Fruit fly (Drosophila melanogaster) whole organism, embryonic: ENCODE data around the gene CG34325.
A peak's percentile ranks its signal among the peaks of the same experiment; 100 is the strongest.

ENCODE experiments used
- Atf3 ChIP-seq: fragments of 200-800 bp; sonication (Bioruptor generic); optimal IDR thresholded peaks from 3 replicates; lab custom pipeline; 2016; ENCODE audit warnings: missing biosample characterization, missing genetic modification characterization
- CG10543 ChIP-seq: fragments of 200-800 bp; sonication (Bioruptor generic); optimal IDR thresholded peaks from 3 replicates; lab custom pipeline; 2017; ENCODE audit warnings: missing biosample characterization, mild to moderate bottlenecking, missing genetic modification characterization, moderate library complexity
- CG10565 ChIP-seq: fragments of 200-800 bp; sonication (Bioruptor generic); optimal IDR thresholded peaks from 3 replicates; lab custom pipeline; 2016; ENCODE audit warnings: missing biosample characterization, mild to moderate bottlenecking, missing genetic modification characterization
- CG10654 ChIP-seq: fragments of 200-800 bp; sonication (Bioruptor generic); optimal IDR thresholded peaks from 2 replicates; lab custom pipeline; 2016; ENCODE audit warnings: missing biosample characterization, missing genetic modification characterization
- CG12659 ChIP-seq: fragments of 200-800 bp; sonication (Bioruptor generic); optimal IDR thresholded peaks from 3 replicates; lab custom pipeline; 2017; ENCODE audit warnings: mild to moderate bottlenecking, missing biosample characterization, missing genetic modification reagents, missing genetic modification characterization
- CG13123 ChIP-seq: fragments of 200-800 bp; sonication (Bioruptor generic); optimal IDR thresholded peaks from 2 replicates; lab custom pipeline; 2016; ENCODE audit warnings: missing biosample characterization, missing genetic modification characterization
- CG13296 ChIP-seq: fragments of 200-800 bp; sonication (Bioruptor generic); optimal IDR thresholded peaks from 3 replicates; lab custom pipeline; 2018; ENCODE audit warnings: missing biosample characterization, mild to moderate bottlenecking, missing genetic modification characterization
- CG15269 ChIP-seq: fragments of 200-800 bp; sonication (Bioruptor generic); optimal IDR thresholded peaks from 2 replicates; lab custom pipeline; 2018; ENCODE audit warnings: missing biosample characterization, mild to moderate bottlenecking, missing genetic modification characterization, moderate library complexity
- CG16779 ChIP-seq: fragments of 200-800 bp; sonication (Bioruptor generic); IDR thresholded peaks from 2 replicates; pipeline ENCODE4 v1.3.6; 2022; ENCODE audit warnings: missing biosample characterization, missing genetic modification characterization
- CG2199 ChIP-seq: fragments of 200-800 bp; sonication (Bioruptor generic); IDR thresholded peaks from 3 replicates; pipeline ENCODE4 v1.3.6; 2022; ENCODE audit warnings: missing biosample characterization, missing genetic modification characterization
- CG2889 ChIP-seq: fragments of 200-800 bp; sonication (Bioruptor generic); IDR thresholded peaks from 3 replicates; pipeline ENCODE4 v1.3.6; 2022; ENCODE audit warnings: missing biosample characterization, missing genetic modification characterization
- CG33557 ChIP-seq: fragments of 200-800 bp; sonication (Bioruptor generic); optimal IDR thresholded peaks from 2 replicates; lab custom pipeline; 2019; ENCODE audit warnings: missing biosample characterization, mild to moderate bottlenecking, missing genetic modification characterization, moderate library complexity
- CG6791 ChIP-seq: fragments of 200-800 bp; sonication (Bioruptor generic); IDR thresholded peaks from 3 replicates; pipeline ENCODE4 v1.3.6; 2022; ENCODE audit warnings: missing biosample characterization, missing genetic modification characterization; ENCODE audit not compliant: partially characterized antibody
- CG7556 ChIP-seq: fragments of 200-800 bp; sonication (Bioruptor generic); optimal IDR thresholded peaks from 2 replicates; lab custom pipeline; 2017; ENCODE audit warnings: missing biosample characterization, mild to moderate bottlenecking, missing genetic modification characterization
- CG9215 ChIP-seq: fragments of 200-800 bp; sonication (Bioruptor generic); IDR thresholded peaks from 2 replicates; pipeline ENCODE4 v1.3.6; 2022; ENCODE audit warnings: missing biosample characterization, missing genetic modification characterization
- CHES-1-like ChIP-seq: fragments of 200-800 bp; sonication (Bioruptor generic); optimal IDR thresholded peaks from 2 replicates; lab custom pipeline; 2016; ENCODE audit warnings: missing biosample characterization, missing genetic modification characterization
- Elba2 ChIP-seq: fragments of 200-800 bp; sonication (Bioruptor generic); optimal IDR thresholded peaks from 3 replicates; lab custom pipeline; 2016; ENCODE audit warnings: missing biosample characterization, missing genetic modification characterization
- HHEX ChIP-seq: fragments of 200-800 bp; sonication (Bioruptor generic); optimal IDR thresholded peaks from 3 replicates; lab custom pipeline; 2017; ENCODE audit warnings: missing biosample characterization, mild to moderate bottlenecking, missing genetic modification characterization, missing genetic modification reagents
- HLH3B ChIP-seq: fragments of 200-800 bp; sonication (Bioruptor generic); IDR thresholded peaks from 2 replicates; pipeline ENCODE4 v1.3.6; 2022; ENCODE audit warnings: missing biosample characterization, missing genetic modification characterization
- Mad ChIP-seq: fragments of 200-800 bp; sonication (Bioruptor generic); optimal IDR thresholded peaks from 2 replicates; lab custom pipeline; 2016; ENCODE audit warnings: missing biosample characterization, missing genetic modification characterization
- Oli ChIP-seq: fragments of 200-800 bp; sonication (Bioruptor generic); optimal IDR thresholded peaks from 2 replicates; lab custom pipeline; 2018; ENCODE audit warnings: missing biosample characterization, mild to moderate bottlenecking, missing genetic modification characterization, moderate library complexity
- Rfx ChIP-seq: fragments of 200-800 bp; sonication (Bioruptor generic); IDR thresholded peaks from 2 replicates; pipeline ENCODE4 v1.3.6; 2022; ENCODE audit warnings: missing biosample characterization, missing genetic modification characterization
- Rx ChIP-seq: fragments of 200-800 bp; sonication (Bioruptor generic); IDR thresholded peaks from 2 replicates; pipeline ENCODE4 v1.3.6; 2022; ENCODE audit warnings: missing biosample characterization, missing genetic modification characterization
- Scr ChIP-seq: fragments of 200-800 bp; sonication (Bioruptor generic); IDR thresholded peaks from 2 replicates; pipeline ENCODE4 v1.3.6; 2022; ENCODE audit warnings: missing biosample characterization, missing genetic modification characterization; ENCODE audit not compliant: partially characterized antibody
- Sry-β ChIP-seq: fragments of 200-800 bp; sonication (Bioruptor generic); optimal IDR thresholded peaks from 2 replicates; lab custom pipeline; 2018; ENCODE audit warnings: missing biosample characterization, mild to moderate bottlenecking, missing genetic modification characterization, moderate library complexity
- Usf ChIP-seq: fragments of 200-800 bp; sonication (Bioruptor generic); optimal IDR thresholded peaks from 2 replicates; lab custom pipeline; 2017; ENCODE audit warnings: missing genotype, missing biosample characterization, missing genetic modification characterization
- al ChIP-seq: fragments of 200-800 bp; sonication (Bioruptor generic); IDR thresholded peaks from 2 replicates; pipeline ENCODE4 v1.3.6; 2022; ENCODE audit warnings: missing biosample characterization, missing genetic modification characterization
- bcd ChIP-seq: fragments of 200-800 bp; sonication (Bioruptor generic); optimal IDR thresholded peaks from 2 replicates; lab custom pipeline; 2017; ENCODE audit warnings: missing biosample characterization, mild to moderate bottlenecking, missing genetic modification characterization
- bowl ChIP-seq: fragments of 200-800 bp; sonication (Bioruptor generic); IDR thresholded peaks from 2 replicates; pipeline ENCODE4 v1.3.6; 2022; ENCODE audit warnings: missing biosample characterization, missing genetic modification characterization
- crp ChIP-seq, 2 experiments: fragments of 200-800 bp; sonication (Bioruptor generic); optimal IDR thresholded peaks; 2 replicates in 1 of 2; 3 replicates in 1 of 2; lab custom pipeline; 2017; ENCODE audit warnings: missing biosample characterization in 2 of 2, missing genetic modification characterization in 2 of 2, mild to moderate bottlenecking in 1 of 2, moderate library complexity in 1 of 2
- dm ChIP-seq: fragments of 200-800 bp; sonication (Bioruptor generic); optimal IDR thresholded peaks from 3 replicates; lab custom pipeline; 2016; ENCODE audit warnings: missing biosample characterization, missing genetic modification characterization
- dysf ChIP-seq: fragments of 200-800 bp; sonication (Bioruptor generic); IDR thresholded peaks from 3 replicates; pipeline ENCODE4 v1.3.6; 2022; ENCODE audit warnings: missing biosample characterization, missing genetic modification characterization
- grn ChIP-seq: fragments of 200-800 bp; sonication (Bioruptor generic); optimal IDR thresholded peaks from 3 replicates; lab custom pipeline; 2017; ENCODE audit warnings: missing biosample characterization, missing genetic modification characterization
- gt ChIP-seq: fragments of 200-800 bp; sonication (Bioruptor generic); IDR thresholded peaks from 2 replicates; pipeline ENCODE4 v1.3.6; 2022; ENCODE audit warnings: missing biosample characterization, missing genetic modification characterization
- hkb ChIP-seq, 2 experiments: fragments of 200-800 bp in 1 of 2; fragments of >200 bp in 1 of 2; sonication (Bioruptor generic) in 1 of 2; IDR thresholded peaks in 1 of 2; optimal IDR thresholded peaks in 1 of 2; 2 replicates each; pipeline versions ENCODE4 v1.3.6 to Lab custom; 2017 to 2022; ENCODE audit warnings: missing biosample characterization in 1 of 2, missing genetic modification characterization in 1 of 2
- kay ChIP-seq: fragments of 200-800 bp; sonication (Bioruptor generic); optimal IDR thresholded peaks from 2 replicates; lab custom pipeline; 2016; ENCODE audit warnings: missing biosample characterization, missing genetic modification characterization
- mld ChIP-seq: fragments of 200-800 bp; sonication (Bioruptor generic); IDR thresholded peaks from 3 replicates; pipeline ENCODE4 v1.3.6; 2022; ENCODE audit warnings: missing biosample characterization, missing genetic modification characterization; ENCODE audit not compliant: partially characterized antibody
- nerfin-1 ChIP-seq: fragments of 200-800 bp; sonication (Bioruptor generic); optimal IDR thresholded peaks from 3 replicates; lab custom pipeline; 2019; ENCODE audit warnings: missing biosample characterization, mild to moderate bottlenecking, missing genetic modification characterization, moderate library complexity
- p53 ChIP-seq: fragments of 200-800 bp; sonication (Bioruptor generic); optimal IDR thresholded peaks from 2 replicates; lab custom pipeline; 2016; ENCODE audit warnings: missing biosample characterization, missing genetic modification characterization
- pita ChIP-seq: fragments of 200-800 bp; sonication (Bioruptor generic); optimal IDR thresholded peaks from 2 replicates; lab custom pipeline; 2017; ENCODE audit warnings: missing biosample characterization, mild to moderate bottlenecking, missing genetic modification characterization
- pum ChIP-seq: fragments of 200-800 bp; sonication (Bioruptor generic); optimal IDR thresholded peaks from 2 replicates; lab custom pipeline; 2016; ENCODE audit warnings: missing biosample characterization, missing genetic modification characterization
- slou ChIP-seq: fragments of 200-800 bp; sonication (Bioruptor generic); optimal IDR thresholded peaks from 3 replicates; lab custom pipeline; 2016; ENCODE audit warnings: missing biosample characterization, missing genetic modification characterization
- slp2 ChIP-seq: fragments of 200-800 bp; sonication (Bioruptor generic); optimal IDR thresholded peaks from 2 replicates; lab custom pipeline; 2016; ENCODE audit warnings: missing biosample characterization, missing genetic modification characterization
- sob ChIP-seq: fragments of 200-800 bp; sonication (Bioruptor generic); IDR thresholded peaks from 2 replicates; pipeline ENCODE4 v1.3.6; 2022; ENCODE audit warnings: missing biosample characterization, missing genetic modification characterization
- sug ChIP-seq: fragments of 200-800 bp; optimal IDR thresholded peaks from 2 replicates; lab custom pipeline; 2019; ENCODE audit warnings: missing biosample characterization, mild to moderate bottlenecking, missing genetic modification characterization, moderate library complexity
- unpg ChIP-seq: fragments of 200-800 bp; sonication (Bioruptor generic); optimal IDR thresholded peaks from 3 replicates; lab custom pipeline; 2018; ENCODE audit warnings: missing biosample characterization, mild to moderate bottlenecking, missing genetic modification characterization, moderate library complexity
- vfl ChIP-seq: fragments of 200-800 bp; sonication (Bioruptor generic); optimal IDR thresholded peaks from 2 replicates; lab custom pipeline; 2016; ENCODE audit warnings: missing biosample characterization, missing genetic modification characterization
- z ChIP-seq: fragments of 200-800 bp; sonication (Bioruptor generic); IDR thresholded peaks from 3 replicates; pipeline ENCODE4 v1.3.6; 2022; ENCODE audit warnings: missing biosample characterization, missing genetic modification characterization
- zfh2 ChIP-seq: fragments of 200-800 bp; sonication (Bioruptor generic); optimal IDR thresholded peaks from 2 replicates; lab custom pipeline; 2016; ENCODE audit warnings: missing biosample characterization, missing genetic modification characterization

The CG34325 gene

DNA sequence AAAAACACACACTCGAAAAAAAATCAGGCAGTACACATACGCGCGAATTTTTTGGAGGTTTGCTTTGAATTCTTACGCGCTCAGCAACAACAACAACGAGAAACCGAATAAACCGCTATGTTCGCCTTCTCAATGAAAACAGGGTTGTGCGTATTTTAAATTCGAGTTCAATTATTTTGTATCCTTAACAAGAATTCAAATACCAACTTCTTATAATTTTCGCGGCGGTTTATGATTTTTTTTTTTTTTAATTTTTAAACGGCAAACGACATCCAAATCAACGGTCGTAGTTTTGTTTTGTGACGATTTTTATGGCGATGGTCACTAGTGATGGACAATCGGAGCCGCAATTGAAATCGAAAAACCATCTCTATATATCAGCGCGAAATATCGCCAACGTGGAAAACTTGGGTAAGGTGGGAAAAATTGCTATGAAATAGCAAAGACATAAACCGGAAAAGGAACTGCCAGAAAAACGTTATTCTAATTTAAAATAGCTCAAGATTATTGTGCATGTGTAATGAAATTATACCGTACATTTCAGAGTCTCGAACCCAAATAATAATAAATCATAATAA lies 30.5 kb upstream of the CG34325 start, which contains the start of gene goe (continued):
- TF ChIP-seq CG6791 (GFP tag; lab: Robert Waterston, UW): peak; percentile 83
- peak; percentile 91 for TF ChIP-seq CHES-1-like
- TF ChIP-seq Rx (GFP tag; lab: Robert Waterston, UW): peak; percentile 69
- TF ChIP-seq bcd (GFP tag; lab: Kevin White, UChicago): peak; percentile 85
- TF ChIP-seq dm (GFP tag; lab: Kevin White, UChicago): peak; percentile 87
- TF ChIP-seq CG2889: no peak
- TF ChIP-seq mld (GFP tag; lab: Robert Waterston, UW): peak; percentile 65; the same call in 1 of the 3 replicates
- peak; percentile 95 for TF ChIP-seq pita
- TF ChIP-seq sob: peak; percentile 94
- TF ChIP-seq nerfin-1: no peak
- peak; percentile 81 for TF ChIP-seq CG2199 (GFP tag; lab: Robert Waterston, UW)
- peak; percentile 68; the same call in 2 of the 3 replicates for TF ChIP-seq dysf (GFP tag; lab: Robert Waterston, UW)
- TF ChIP-seq unpg (GFP tag; lab: Kevin White, UChicago): peak; percentile 78
- TF ChIP-seq CG33557 (GFP tag; lab: Kevin White, UChicago): peak; percentile 65
- peak; percentile 87 for TF ChIP-seq vfl (GFP tag; lab: Kevin White, UChicago)
- peak; percentile 89 for TF ChIP-seq Mad
- TF ChIP-seq CG7556 (GFP tag; lab: Kevin White, UChicago): peak; percentile 34
- TF ChIP-seq crp (GFP tag; optimal IDR thresholded peaks at IDR 0.05; lab: Kevin White, UChicago): peak in 1 of 2 experiments; percentile 44
- TF ChIP-seq hkb (optimal IDR thresholded peaks at IDR 0.05; lab: Kevin White, UChicago): no peak
- peak; percentile 68 for TF ChIP-seq hkb (GFP tag; IDR thresholded peaks at IDR 0.05; lab: Robert Waterston, UW)
- peak; percentile 71 for TF ChIP-seq HLH3B
- peak; percentile 75 for TF ChIP-seq CG15269 (tag; lab: Kevin White, UChicago)
- peak; percentile 73 for TF ChIP-seq CG13296
- TF ChIP-seq Rfx: peak; percentile 91
- TF ChIP-seq p53: peak; percentile 85
- peak; percentile 90 for TF ChIP-seq CG12659
- TF ChIP-seq kay (GFP tag; lab: Kevin White, UChicago): peak; percentile 38
- peak; percentile 66 for TF ChIP-seq pum (GFP tag; lab: Kevin White, UChicago)
- TF ChIP-seq slou (GFP tag; lab: Kevin White, UChicago): peak; percentile 86
- TF ChIP-seq CG16779: peak; percentile 74; the same call in 1 of the 2 replicates
- TF ChIP-seq CG9215 (GFP tag; lab: Robert Waterston, UW): peak; percentile 75
- peak; percentile 78 for TF ChIP-seq al
- peak; percentile 77 for TF ChIP-seq sug (tag; lab: Kevin White, UChicago)
- peak; percentile 26 for TF ChIP-seq Sry-β (GFP tag; lab: Kevin White, UChicago)
- TF ChIP-seq z (GFP tag; lab: Robert Waterston, UW): no peak
- TF ChIP-seq zfh2 (GFP tag; lab: Kevin White, UChicago): peak; percentile 90
- TF ChIP-seq Usf (GFP tag; lab: Kevin White, UChicago): peak; percentile 67
- TF ChIP-seq slp2 (GFP tag; lab: Kevin White, UChicago): peak; percentile 79
- TF ChIP-seq gt (GFP tag; lab: Robert Waterston, UW): peak; percentile 22; the same call in 1 of the 2 replicates
- TF ChIP-seq Oli: peak; percentile 45
- peak; percentile 13 for TF ChIP-seq Elba2
- peak; percentile 74 for TF ChIP-seq CG10654
- no peak for TF ChIP-seq CG10565 (GFP tag; lab: Kevin White, UChicago)
- peak; percentile 89 for TF ChIP-seq CG10543 (GFP tag; lab: Kevin White, UChicago)
- TF ChIP-seq grn (GFP tag; lab: Kevin White, UChicago): peak; percentile 64
- TF ChIP-seq HHEX (GFP tag; lab: Kevin White, UChicago): peak; percentile 59
- peak; percentile 62; the same call in 1 of the 2 replicates for TF ChIP-seq bowl (GFP tag; lab: Robert Waterston, UW)
- peak; percentile 81 for TF ChIP-seq CG13123 (GFP tag; lab: Kevin White, UChicago)
- peak; percentile 89 for TF ChIP-seq Scr (GFP tag; lab: Robert Waterston, UW)
- peak; percentile 74 for TF ChIP-seq Atf3 (GFP tag; lab: Kevin White, UChicago)
